Worm (Caenorhabditis elegans) whole organism, late embryonic: ENCODE data around the gene F26A1.8.

ENCODE experiments used
- C08G9.2 ChIP-seq: sonication (generic microtip); optimal IDR thresholded peaks from 2 replicates; lab custom pipeline; 2016; ENCODE audit warnings: mild to moderate bottlenecking, missing genetic modification characterization, moderate library complexity, missing compliant biosample characterization
- C38D4.7 ChIP-seq: fragments of 200-800 bp; sonication (Bioruptor generic); optimal IDR thresholded peaks from 2 replicates; lab custom pipeline; 2018; ENCODE audit warnings: mild to moderate bottlenecking, missing genetic modification characterization, moderate library complexity, missing compliant biosample characterization
- F13H6.1 ChIP-seq: sonication (generic microtip); optimal IDR thresholded peaks from 2 replicates; lab custom pipeline; 2016; ENCODE audit warnings: missing genetic modification characterization, missing compliant biosample characterization
- K02D7.2 ChIP-seq: sonication (generic microtip); optimal IDR thresholded peaks from 2 replicates; lab custom pipeline; 2017; ENCODE audit warnings: mild to moderate bottlenecking, missing genetic modification characterization, missing compliant biosample characterization
- T23F11.4 ChIP-seq: fragments of 200-800 bp; sonication (Bioruptor generic); optimal IDR thresholded peaks from 2 replicates; lab custom pipeline; 2018; ENCODE audit warnings: mild to moderate bottlenecking, missing genetic modification characterization, missing compliant biosample characterization
- Y22D7AL.16 ChIP-seq: sonication (generic microtip); optimal IDR thresholded peaks from 2 replicates; lab custom pipeline; 2016; ENCODE audit warnings: missing genetic modification characterization, missing compliant biosample characterization
- ahr-1 ChIP-seq: sonication (generic microtip); optimal IDR thresholded peaks from 2 replicates; lab custom pipeline; 2016; ENCODE audit warnings: missing genetic modification characterization, missing compliant biosample characterization
- ceh-18 ChIP-seq: sonication (generic microtip); optimal IDR thresholded peaks from 2 replicates; lab custom pipeline; 2016; ENCODE audit warnings: missing genetic modification characterization, missing compliant biosample characterization
- ceh-19 ChIP-seq: fragments of 200-800 bp; sonication (Bioruptor generic); optimal IDR thresholded peaks from 2 replicates; lab custom pipeline; 2018; ENCODE audit warnings: mild to moderate bottlenecking, missing genetic modification characterization, missing compliant biosample characterization
- ceh-31 ChIP-seq: sonication (generic microtip); optimal IDR thresholded peaks from 2 replicates; lab custom pipeline; 2016; ENCODE audit warnings: missing genetic modification characterization, missing compliant biosample characterization
- ceh-9 ChIP-seq: sonication (generic microtip); optimal IDR thresholded peaks from 2 replicates; lab custom pipeline; 2016; ENCODE audit warnings: mild to moderate bottlenecking, missing genetic modification characterization, inconsistent platforms, missing compliant biosample characterization
- dmd-4 ChIP-seq: sonication (generic microtip); optimal IDR thresholded peaks from 2 replicates; lab custom pipeline; 2016; ENCODE audit warnings: borderline replicate concordance, missing genetic modification characterization, missing compliant biosample characterization
- dve-1 ChIP-seq: sonication (generic microtip); optimal IDR thresholded peaks from 2 replicates; lab custom pipeline; 2017; ENCODE audit warnings: antibody characterized with exemption, mild to moderate bottlenecking, missing genetic modification characterization, missing compliant biosample characterization
- eyg-1 ChIP-seq: sonication (generic microtip); optimal IDR thresholded peaks from 2 replicates; lab custom pipeline; 2016; ENCODE audit warnings: missing genotype, missing genetic modification characterization, missing compliant biosample characterization
- gmeb-2 ChIP-seq: sonication (generic microtip); optimal IDR thresholded peaks from 2 replicates; lab custom pipeline; 2016; ENCODE audit warnings: missing genetic modification characterization, inconsistent platforms, missing compliant biosample characterization
- hlh-30 ChIP-seq: sonication (generic microtip); optimal IDR thresholded peaks from 2 replicates; lab custom pipeline; 2017; ENCODE audit warnings: antibody characterized with exemption, missing genetic modification characterization, missing compliant biosample characterization; ENCODE audit not compliant: insufficient read depth
- hlh-6 ChIP-seq: sonication (generic microtip); optimal IDR thresholded peaks from 2 replicates; lab custom pipeline; 2016; ENCODE audit warnings: missing genotype, missing genetic modification characterization, missing compliant biosample characterization
- lin-11 ChIP-seq: fragments of 200-800 bp; sonication (Bioruptor generic); optimal IDR thresholded peaks from 2 replicates; lab custom pipeline; 2018; ENCODE audit warnings: mild to moderate bottlenecking, missing genetic modification characterization, missing compliant biosample characterization
- mec-3 ChIP-seq: sonication (generic microtip); optimal IDR thresholded peaks from 2 replicates; lab custom pipeline; 2016; ENCODE audit warnings: borderline replicate concordance, missing genetic modification characterization, missing compliant biosample characterization
- nhr-232 ChIP-seq: sonication (generic microtip); optimal IDR thresholded peaks from 2 replicates; lab custom pipeline; 2016; ENCODE audit warnings: missing genetic modification characterization, missing compliant biosample characterization
- npax-4 ChIP-seq: sonication (generic microtip); optimal IDR thresholded peaks from 2 replicates; lab custom pipeline; 2016; ENCODE audit warnings: missing genetic modification characterization, missing compliant biosample characterization
- odd-2 ChIP-seq: sonication (generic microtip); optimal IDR thresholded peaks from 2 replicates; lab custom pipeline; 2017; ENCODE audit warnings: antibody characterized with exemption, mild to moderate bottlenecking, missing genetic modification characterization, missing compliant biosample characterization
- pat-9 ChIP-seq: fragments of 200-800 bp; sonication (Bioruptor generic); optimal IDR thresholded peaks from 2 replicates; lab custom pipeline; 2018; ENCODE audit warnings: mild to moderate bottlenecking, missing genetic modification characterization, moderate library complexity, missing compliant biosample characterization
- pax-1 ChIP-seq: fragments of 150-350 bp; optimal IDR thresholded peaks from 2 replicates; lab custom pipeline; 2014; ENCODE audit warnings: missing biosample characterization, missing genetic modification characterization
- pha-2 ChIP-seq: sonication (generic microtip); optimal IDR thresholded peaks from 2 replicates; lab custom pipeline; 2017; ENCODE audit warnings: mild to moderate bottlenecking, missing genetic modification characterization, missing compliant biosample characterization
- pha-4 ChIP-seq: fragments of 150-350 bp; optimal IDR thresholded peaks from 2 replicates; lab custom pipeline; 2018; ENCODE audit warnings: missing biosample characterization, missing genetic modification reagents, missing genetic modification characterization
- sdc-2 ChIP-seq: sonication (generic microtip); optimal IDR thresholded peaks from 2 replicates; lab custom pipeline; 2016; ENCODE audit warnings: missing genotype, missing genetic modification characterization, missing compliant biosample characterization
- sox-4 ChIP-seq: sonication (generic microtip); optimal IDR thresholded peaks from 2 replicates; lab custom pipeline; 2017; ENCODE audit warnings: mild to moderate bottlenecking, missing genetic modification characterization, inconsistent platforms, missing compliant biosample characterization
- syd-9 ChIP-seq: sonication (generic microtip); optimal IDR thresholded peaks from 2 replicates; lab custom pipeline; 2016; ENCODE audit warnings: mild to moderate bottlenecking, missing genetic modification characterization, moderate library complexity, missing compliant biosample characterization
- tbx-2 ChIP-seq: sonication (generic microtip); optimal IDR thresholded peaks from 2 replicates; lab custom pipeline; 2016; ENCODE audit warnings: missing genetic modification characterization, missing compliant biosample characterization
- unc-42 ChIP-seq: sonication (generic microtip); optimal IDR thresholded peaks from 2 replicates; lab custom pipeline; 2016; ENCODE audit warnings: missing genotype, missing genetic modification characterization, missing compliant biosample characterization
- unc-55 ChIP-seq: sonication (generic microtip); optimal IDR thresholded peaks from 2 replicates; lab custom pipeline; 2017; ENCODE audit warnings: missing biosample characterization, missing genetic modification reagents, missing genetic modification characterization
- zip-5 ChIP-seq: sonication (generic microtip); optimal IDR thresholded peaks from 2 replicates; lab custom pipeline; 2016; ENCODE audit warnings: missing genetic modification characterization, missing compliant biosample characterization

The F26A1.8 gene

DNA sequence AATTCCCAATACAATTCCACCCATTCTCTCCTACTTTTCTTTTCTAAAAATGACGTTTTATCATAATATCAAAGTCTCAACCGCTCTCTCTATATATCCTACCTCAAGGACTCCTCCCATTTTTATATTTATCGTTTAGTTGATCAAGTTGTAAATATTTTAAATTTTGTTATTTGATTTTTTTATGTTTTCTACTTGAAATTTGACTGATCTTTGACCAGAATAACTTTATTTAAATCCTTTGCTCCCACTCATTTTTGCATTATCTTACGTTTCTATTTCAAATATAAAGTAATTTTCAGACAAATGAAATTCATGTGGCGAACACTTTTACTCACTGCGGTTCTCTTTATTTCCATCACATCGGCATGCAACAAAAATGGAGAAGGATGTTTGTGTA is 15.4 kb upstream of the F26A1.8 start, which contains the start of the genes acbp-7 and F26A1.19:
Gene acbp-7, plus strand, starts transcription at position 301 of the 400 bp plus-strand sequence.
Gene F26A1.19, plus strand, starts transcription at position 303 of the 400 bp plus-strand sequence.
- TF ChIP-seq unc-55 (GFP tag; lab: Kevin White, UChicago) (no peak), dmd-4 (tag; lab: Kevin White, UChicago) (no peak), F13H6.1 (no peak)

DNA sequence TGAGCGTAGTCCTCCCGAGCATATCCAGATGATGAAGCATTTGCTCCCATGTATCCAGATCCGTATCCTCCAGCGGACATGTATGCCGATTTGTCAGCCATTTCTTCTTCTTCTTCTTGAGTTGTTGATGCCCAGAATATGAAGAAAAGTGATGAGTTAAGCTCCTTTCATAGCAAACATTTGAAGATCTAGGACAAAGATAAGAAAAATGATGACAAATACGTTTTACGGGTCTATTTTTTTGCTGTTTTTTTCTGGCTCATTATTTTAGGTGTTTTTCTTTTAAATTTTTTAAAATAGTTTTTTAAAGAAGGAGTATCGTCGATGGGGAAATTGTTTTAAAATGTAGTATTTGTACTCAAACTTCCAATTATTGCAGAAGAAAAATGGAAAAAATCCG is 8.2 kb upstream of the F26A1.8 start, which contains the start of gene nspd-9:
Gene nspd-9, minus strand, starts transcription at position 101 of the 400 bp plus-strand sequence.
- TF ChIP-seq unc-55 (GFP tag; lab: Kevin White, UChicago) (no peak), npax-4 (no peak), hlh-6 (tag; lab: Kevin White, UChicago) (no peak), zip-5 (tag; lab: Kevin White, UChicago) (no peak), Y22D7AL.16 (no peak), gmeb-2 (tag; lab: Kevin White, UChicago) (no peak), odd-2 (tag; lab: Kevin White, UChicago) (no peak), sox-4 (tag; lab: Kevin White, UChicago) (no peak), pax-1 (tag; lab: Kevin White, UChicago) (no peak), hlh-30 (tag; lab: Kevin White, UChicago) (no peak), sdc-2 (tag; lab: Kevin White, UChicago) (no peak), pha-4 (tag; lab: Kevin White, UChicago) (no peak)

DNA sequence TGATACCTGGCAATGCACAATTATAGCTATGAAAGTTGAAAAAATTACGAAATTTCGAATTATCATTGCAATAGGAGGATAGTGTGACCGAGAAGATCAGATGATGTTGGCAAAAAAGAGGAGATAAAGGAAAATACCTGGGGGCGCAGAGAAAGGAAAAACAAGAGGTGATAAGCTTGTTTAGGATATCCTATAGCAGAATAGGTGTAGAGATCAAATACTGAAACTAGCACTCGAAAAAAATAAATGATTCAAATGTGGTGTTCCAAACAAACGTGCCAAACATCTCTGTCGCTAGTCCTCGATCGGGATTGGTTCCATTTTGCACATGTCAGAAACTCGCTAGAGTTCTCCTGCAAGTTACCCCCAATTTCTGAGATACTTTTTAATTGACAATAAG is 7.4 kb upstream of the F26A1.8 start, which contains the start of gene F26A1.9:
Gene F26A1.9, minus strand, starts transcription at position 101 of the 400 bp plus-strand sequence.
- no peak for TF ChIP-seq ceh-31
- TF ChIP-seq unc-42: no peak
- TF ChIP-seq ahr-1 (tag; lab: Kevin White, UChicago): no peak
- no peak for TF ChIP-seq F13H6.1
- no peak for TF ChIP-seq dve-1 (tag; lab: Kevin White, UChicago)
- TF ChIP-seq T23F11.4 (GFP tag; lab: Kevin White, UChicago): no peak
- no peak for TF ChIP-seq ceh-18 (tag; lab: Kevin White, UChicago)
- TF ChIP-seq K02D7.2 (tag; lab: Kevin White, UChicago): no peak
- TF ChIP-seq gmeb-2 (tag; lab: Kevin White, UChicago): no peak
- no peak for TF ChIP-seq lin-11

DNA sequence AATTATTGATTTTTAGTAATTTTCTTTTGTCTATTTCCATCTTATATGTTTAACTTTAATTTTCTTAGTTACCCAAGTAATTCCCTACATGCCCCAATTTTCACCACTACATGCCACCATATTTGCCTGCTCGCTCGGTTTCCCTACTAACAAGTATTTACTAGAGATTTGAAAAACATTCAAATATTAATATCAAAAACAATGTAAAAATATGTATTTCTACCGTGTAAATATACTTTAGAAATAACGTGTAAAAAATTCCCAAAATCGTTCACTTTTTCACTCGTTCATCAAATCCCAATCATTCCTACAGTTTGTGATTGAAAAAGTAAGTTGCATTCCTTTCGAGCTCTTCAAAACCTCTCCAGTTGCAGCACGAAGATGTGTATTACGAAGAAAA is 4.6 kb upstream of the F26A1.8 start, which contains the start of gene F26A1.3:
Gene F26A1.3, plus strand, starts transcription at position 301 of the 400 bp plus-strand sequence.
- TF ChIP-seq pat-9 (tag; lab: Kevin White, UChicago) (no peak), hlh-6 (tag; lab: Kevin White, UChicago) (no peak), npax-4 (no peak), mec-3 (tag; lab: Kevin White, UChicago) (no peak)

DNA sequence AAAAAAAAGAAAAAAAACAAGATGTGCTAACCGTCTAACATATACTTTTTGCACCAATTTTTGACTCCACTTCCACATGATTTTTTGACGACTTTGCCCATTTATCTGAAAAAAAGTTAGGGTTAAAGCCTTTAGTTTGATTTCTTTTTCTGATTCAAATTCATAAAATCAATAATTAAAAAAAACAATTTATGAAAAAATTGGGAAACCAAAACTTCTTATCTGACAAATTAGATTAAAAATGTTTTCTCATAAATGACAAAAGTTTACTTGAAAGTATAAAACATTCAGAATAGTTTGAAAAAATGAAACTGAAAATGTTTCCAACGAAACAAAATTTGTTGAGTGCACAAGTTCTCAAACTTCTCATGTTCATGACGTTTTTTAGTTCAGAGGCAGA is 2.2 kb downstream of the F26A1.8 start, which contains the start of gene F26A1.7:
Gene F26A1.7, minus strand, starts transcription at position 101 of the 400 bp plus-strand sequence.
- TF ChIP-seq syd-9 (no peak), ceh-19 (GFP tag; lab: Kevin White, UChicago) (no peak), dmd-4 (tag; lab: Kevin White, UChicago) (no peak), tbx-2 (tag; lab: Kevin White, UChicago) (no peak), C38D4.7 (no peak), nhr-232 (tag; lab: Kevin White, UChicago) (no peak), ceh-9 (tag; lab: Kevin White, UChicago) (no peak), zip-5 (tag; lab: Kevin White, UChicago) (no peak), sox-4 (tag; lab: Kevin White, UChicago) (no peak)

DNA sequence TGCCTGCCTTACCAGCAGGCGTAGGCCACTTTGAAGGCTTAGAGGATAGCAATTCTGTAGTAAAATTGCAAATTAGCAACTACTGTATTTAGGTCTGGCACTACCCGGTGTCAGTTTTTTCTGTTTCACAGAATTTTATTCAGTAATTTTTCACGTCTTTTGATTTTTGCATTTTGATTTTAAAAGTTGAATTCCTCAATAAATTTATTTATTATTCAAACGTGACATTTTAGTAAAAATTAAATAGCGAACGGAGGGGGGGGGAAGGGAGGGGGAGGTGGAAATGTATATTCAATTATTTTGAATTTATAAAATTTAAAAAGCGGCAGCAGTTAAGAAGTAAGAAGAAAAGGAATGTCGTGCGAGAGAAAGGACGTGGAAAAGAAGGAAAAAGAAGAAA is 4.8 kb downstream of the F26A1.8 start, which contains the start of gene F26A1.4:
Gene F26A1.4, plus strand, starts transcription at position 301 of the 400 bp plus-strand sequence.
- no peak for TF ChIP-seq pha-2
- TF ChIP-seq K02D7.2 (tag; lab: Kevin White, UChicago): no peak
- no peak for TF ChIP-seq C08G9.2 (tag; lab: Kevin White, UChicago)
- TF ChIP-seq eyg-1 (tag; lab: Kevin White, UChicago): no peak
- TF ChIP-seq pax-1 (tag; lab: Kevin White, UChicago): no peak
